Worm (Caenorhabditis elegans): ENCODE measurements around the gene T01B11.1.
A peak's percentile ranks its signal among the peaks of the same experiment; 100 is the strongest.

Gene T01B11.1

ce11 chrIV:8450534-8450933, 3.5 kb downstream of the T01B11.1 start:
- TF ChIP-seq hlh-15 (tag; optimal IDR thresholded peaks at IDR 0.05) (no peak), elt-2 (tag; optimal IDR thresholded peaks at IDR 0.05) (peak; percentile 99)

ce11 chrIV:8451709-8452248, 4.8 kb downstream of the T01B11.1 start, which contains the start of gene eppl-1:
eppl-1 (minus strand) TSS chrIV:8451759.
- TF ChIP-seq ceh-9 (tag; optimal IDR thresholded peaks at IDR 0.05) (no peak), hlh-6 (tag; optimal IDR thresholded peaks at IDR 0.05) (no peak), rnt-1 (tag; optimal IDR thresholded peaks at IDR 0.05) (no peak), dmd-4 (tag; optimal IDR thresholded peaks at IDR 0.05; ENCODE audit: borderline replicate concordance) (no peak), che-1 (tag; optimal IDR thresholded peaks at IDR 0.05) (no peak), fkh-10 (GFP tag; optimal IDR thresholded peaks at IDR 0.05) (no peak), nfya-1 (tag; optimal IDR thresholded peaks at IDR 0.05) (no peak), elt-2 (tag; optimal IDR thresholded peaks at IDR 0.05) (peak; percentile 37)

- no peak for TF ChIP-seq ceh-34 (tag; optimal IDR thresholded peaks at IDR 0.05)
- no peak for TF ChIP-seq ceh-18 (tag; optimal IDR thresholded peaks at IDR 0.05)
- no peak for TF ChIP-seq sox-4 (tag; optimal IDR thresholded peaks at IDR 0.05)
- no peak for TF ChIP-seq K09A11.1 (tag; optimal IDR thresholded peaks at IDR 0.05; ENCODE audit: insufficient read depth)
- TF ChIP-seq ttx-3 (tag; optimal IDR thresholded peaks at IDR 0.05), result no peak
- TF ChIP-seq eyg-1 (tag; optimal IDR thresholded peaks at IDR 0.05), result no peak
- TF ChIP-seq npax-4 (tag; optimal IDR thresholded peaks at IDR 0.05), result no peak
- TF ChIP-seq fkh-10 (GFP tag; optimal IDR thresholded peaks at IDR 0.05), result no peak
- TF ChIP-seq ceh-48 (tag; optimal IDR thresholded peaks at IDR 0.05), result no peak
- no peak for TF ChIP-seq unc-42 (tag; optimal IDR thresholded peaks at IDR 0.05)
- TF ChIP-seq elt-4 (tag; optimal IDR thresholded peaks at IDR 0.05), result no peak
- TF ChIP-seq nhr-232 (tag; optimal IDR thresholded peaks at IDR 0.05), result no peak
- no peak for TF ChIP-seq Y22D7AL.16 (tag; optimal IDR thresholded peaks at IDR 0.05)
- no peak for TF ChIP-seq unc-3 (GFP tag; conservative IDR thresholded peaks at IDR 0.05)
- no peak for TF ChIP-seq unc-3 (tag; optimal IDR thresholded peaks at IDR 0.05)
- no peak for TF ChIP-seq ahr-1 (tag; optimal IDR thresholded peaks at IDR 0.05)
- TF ChIP-seq pat-9 (tag; optimal IDR thresholded peaks at IDR 0.05), result no peak
- no peak for TF ChIP-seq pag-3 (tag; optimal IDR thresholded peaks at IDR 0.05; ENCODE audit: borderline replicate concordance)
These were observed 6.2 kb downstream of the T01B11.1 start for ce11 chrIV:8453178-8453577.

- TF ChIP-seq elt-2 (tag; optimal IDR thresholded peaks at IDR 0.05) (peak; percentile 68), pat-9 (tag; optimal IDR thresholded peaks at IDR 0.05) (no peak)
These were observed 7.1 kb downstream of the T01B11.1 start for ce11 chrIV:8454076-8454475.

ce11 chrIV:8456899-8457298, 9.9 kb downstream of the T01B11.1 start, which contains the start of gene syx-4:
syx-4 (plus strand) TSS chrIV:8457280.
- TF ChIP-seq tbx-2 (tag; optimal IDR thresholded peaks at IDR 0.05) (no peak), ama-1 (optimal IDR thresholded peaks at IDR 0.05) (no peak), ceh-34 (tag; optimal IDR thresholded peaks at IDR 0.05) (no peak), ceh-24 (tag; optimal IDR thresholded peaks at IDR 0.05) (no peak), gmeb-2 (tag; optimal IDR thresholded peaks at IDR 0.05) (no peak), mec-3 (tag; optimal IDR thresholded peaks at IDR 0.05; ENCODE audit: borderline replicate concordance) (no peak), K02D7.2 (tag; optimal IDR thresholded peaks at IDR 0.05) (no peak), ref-2 (tag; optimal IDR thresholded peaks at IDR 0.05) (no peak), eyg-1 (tag; optimal IDR thresholded peaks at IDR 0.05) (no peak), fax-1 (tag; optimal IDR thresholded peaks at IDR 0.05) (no peak), pax-1 (tag; optimal IDR thresholded peaks at IDR 0.05) (no peak), unc-3 (GFP tag; conservative IDR thresholded peaks at IDR 0.05) (no peak), unc-3 (tag; optimal IDR thresholded peaks at IDR 0.05) (no peak), pros-1 (tag; optimal IDR thresholded peaks at IDR 0.05) (no peak)
